Worm (Caenorhabditis elegans) whole organism, midembryonic: ENCODE results near the gene T21C12.8.

Experiments used
- T22C8.4 ChIP-seq: fragments of 200-800 bp; sonication (Bioruptor generic); IDR thresholded peaks from 2 replicates; pipeline ENCODE4 v1.3.6; 2022; ENCODE audit warnings: missing genetic modification characterization, missing compliant biosample characterization
- ref-1 ChIP-seq: fragments of 200-800 bp; sonication (Bioruptor generic); conservative IDR thresholded peaks from 2 replicates; pipeline ENCODE4 v1.3.6; 2022; ENCODE audit warnings: missing genetic modification reagents, missing genetic modification characterization, missing compliant biosample characterization
- tab-1 ChIP-seq: fragments of 200-800 bp; sonication (Bioruptor generic); IDR thresholded peaks from 2 replicates; pipeline ENCODE4 v1.3.6; 2022; ENCODE audit warnings: missing genetic modification characterization, missing compliant biosample characterization

ce11 chrIII:10538757-10539213, 14.0 kb downstream of the T21C12.8 start, which contains the start of gene nlp-68:
- TF ChIP-seq tab-1 (GFP tag; lab: Robert Waterston, UW) (no peak), ref-1 (GFP tag; lab: Robert Waterston, UW) (no peak), T22C8.4 (GFP tag; lab: Robert Waterston, UW) (no peak)
